Fruit fly (Drosophila melanogaster): ENCODE data around the gene CG9312.

Gene CG9312

dm6 chr3R:13782035-13782434 lies 16.5 kb downstream of the CG9312 start, which contains the start of gene Dip-B:
Dip-B (plus strand) TSS chr3R:13782288.
- peak; percentile 4 for TF ChIP-seq Mnt (GFP tag; optimal IDR thresholded peaks at IDR 0.05)
- peak; percentile 4 for TF ChIP-seq bab1 (GFP tag; optimal IDR thresholded peaks at IDR 0.05)
- peak; percentile 27 for TF ChIP-seq CG14711 (tag; optimal IDR thresholded peaks at IDR 0.05)
- TF ChIP-seq CG1620 (GFP tag; optimal IDR thresholded peaks at IDR 0.05) = no peak

DNA sequence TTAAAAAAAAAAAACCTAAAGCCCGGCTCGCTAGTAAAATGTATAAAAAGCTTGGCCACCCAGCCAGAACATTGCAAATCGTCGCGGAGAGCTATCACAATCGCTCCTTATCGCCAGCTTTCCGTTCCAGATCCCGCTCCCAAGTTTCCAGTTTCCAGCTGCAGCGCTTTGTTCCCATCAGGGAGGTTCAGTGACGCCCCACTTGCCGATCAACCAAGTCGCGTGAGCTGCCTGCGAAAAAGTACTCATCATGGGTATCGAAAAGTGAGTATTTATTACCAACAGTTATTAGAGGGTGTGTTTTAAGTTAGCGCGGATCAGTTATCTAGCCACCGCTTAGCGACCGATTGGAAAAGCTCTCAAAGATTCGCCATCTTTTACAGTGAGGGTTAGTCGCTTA lies 17.0 kb downstream of the CG9312 start:
- peak; percentile 7 for TF ChIP-seq Mnt (GFP tag; optimal IDR thresholded peaks at IDR 0.05)
- no peak for TF ChIP-seq CG14711 (tag; optimal IDR thresholded peaks at IDR 0.05)
- no peak for TF ChIP-seq Crg-1 (GFP tag; optimal IDR thresholded peaks at IDR 0.05)
- peak; percentile 28 for TF ChIP-seq CG12768 (GFP tag; optimal IDR thresholded peaks at IDR 0.05)
- TF ChIP-seq Hr96 (GFP tag; optimal IDR thresholded peaks at IDR 0.05) = peak; percentile 27
- TF ChIP-seq CG11617 (GFP tag; optimal IDR thresholded peaks at IDR 0.05) = no peak
- TF ChIP-seq ovo (GFP tag; optimal IDR thresholded peaks at IDR 0.05) = peak; percentile 34
- TF ChIP-seq CG33017 (tag; optimal IDR thresholded peaks at IDR 0.05) = peak; percentile 18
- TF ChIP-seq cic (GFP tag; optimal IDR thresholded peaks at IDR 0.05) = peak; percentile 38

dm6 chr3R:13783397-13783796 lies 17.8 kb downstream of the CG9312 start:
- TF ChIP-seq toe (GFP tag; optimal IDR thresholded peaks at IDR 0.05) (no peak), CG14711 (tag; optimal IDR thresholded peaks at IDR 0.05) (no peak), CG1620 (GFP tag; optimal IDR thresholded peaks at IDR 0.05) (no peak), CG12768 (GFP tag; optimal IDR thresholded peaks at IDR 0.05) (no peak), Clk (GFP tag; optimal IDR thresholded peaks at IDR 0.05) (no peak), CG5204 (GFP tag; optimal IDR thresholded peaks at IDR 0.05) (no peak), cnc (optimal IDR thresholded peaks at IDR 0.05) (no peak)

dm6 chr3R:13785895-13786294 lies 20.3 kb downstream of the CG9312 start:
- TF ChIP-seq cic (GFP tag; optimal IDR thresholded peaks at IDR 0.05) (no peak), kay (GFP tag; ENCODE audit: borderline replicate concordance) (no peak), CG7045 (GFP tag; optimal IDR thresholded peaks at IDR 0.05) (no peak), CG7101 (tag; optimal IDR thresholded peaks at IDR 0.05) (no peak), tj (GFP tag; optimal IDR thresholded peaks at IDR 0.05) (no peak), Mnt (GFP tag; optimal IDR thresholded peaks at IDR 0.05) (no peak), ovo (GFP tag; optimal IDR thresholded peaks at IDR 0.05) (no peak), CG33017 (tag; optimal IDR thresholded peaks at IDR 0.05) (no peak), CG1620 (GFP tag; optimal IDR thresholded peaks at IDR 0.05) (no peak), bab1 (GFP tag; optimal IDR thresholded peaks at IDR 0.05) (no peak), Clk (GFP tag; optimal IDR thresholded peaks at IDR 0.05) (no peak), CG5204 (GFP tag; optimal IDR thresholded peaks at IDR 0.05) (no peak), CG12768 (GFP tag; optimal IDR thresholded peaks at IDR 0.05) (no peak), cnc (optimal IDR thresholded peaks at IDR 0.05) (no peak), CG14711 (tag; optimal IDR thresholded peaks at IDR 0.05) (no peak), toe (GFP tag; optimal IDR thresholded peaks at IDR 0.05) (no peak), Crg-1 (GFP tag; optimal IDR thresholded peaks at IDR 0.05) (no peak)

dm6 chr3R:13788224-13788623 lies 22.7 kb downstream of the CG9312 start:
- TF ChIP-seq Hr96 (GFP tag; optimal IDR thresholded peaks at IDR 0.05) (no peak), cnc (optimal IDR thresholded peaks at IDR 0.05) (no peak), Clk (GFP tag; optimal IDR thresholded peaks at IDR 0.05) (no peak), CG1620 (GFP tag; optimal IDR thresholded peaks at IDR 0.05) (no peak), pad (GFP tag; optimal IDR thresholded peaks at IDR 0.05) (no peak), CG7101 (tag; optimal IDR thresholded peaks at IDR 0.05) (no peak), ovo (GFP tag; optimal IDR thresholded peaks at IDR 0.05) (no peak), CG33017 (tag; optimal IDR thresholded peaks at IDR 0.05) (no peak), Crg-1 (GFP tag; optimal IDR thresholded peaks at IDR 0.05) (no peak), CG12768 (GFP tag; optimal IDR thresholded peaks at IDR 0.05) (no peak), cic (GFP tag; optimal IDR thresholded peaks at IDR 0.05) (no peak)

dm6 chr3R:13788672-13789071 lies 23.1 kb downstream of the CG9312 start:
- TF ChIP-seq CG11617 (GFP tag; optimal IDR thresholded peaks at IDR 0.05) (no peak), cnc (optimal IDR thresholded peaks at IDR 0.05) (no peak), kay (GFP tag; ENCODE audit: borderline replicate concordance) (no peak), CG1620 (GFP tag; optimal IDR thresholded peaks at IDR 0.05) (no peak), CG7045 (GFP tag; optimal IDR thresholded peaks at IDR 0.05) (no peak), bab1 (GFP tag; optimal IDR thresholded peaks at IDR 0.05) (no peak), cic (GFP tag; optimal IDR thresholded peaks at IDR 0.05) (no peak), CG14711 (tag; optimal IDR thresholded peaks at IDR 0.05) (no peak), toe (GFP tag; optimal IDR thresholded peaks at IDR 0.05) (no peak), tj (GFP tag; optimal IDR thresholded peaks at IDR 0.05) (no peak), ovo (GFP tag; optimal IDR thresholded peaks at IDR 0.05) (no peak), CG33017 (tag; optimal IDR thresholded peaks at IDR 0.05) (no peak), pad (GFP tag; optimal IDR thresholded peaks at IDR 0.05) (no peak), Clk (GFP tag; optimal IDR thresholded peaks at IDR 0.05) (no peak)

DNA sequence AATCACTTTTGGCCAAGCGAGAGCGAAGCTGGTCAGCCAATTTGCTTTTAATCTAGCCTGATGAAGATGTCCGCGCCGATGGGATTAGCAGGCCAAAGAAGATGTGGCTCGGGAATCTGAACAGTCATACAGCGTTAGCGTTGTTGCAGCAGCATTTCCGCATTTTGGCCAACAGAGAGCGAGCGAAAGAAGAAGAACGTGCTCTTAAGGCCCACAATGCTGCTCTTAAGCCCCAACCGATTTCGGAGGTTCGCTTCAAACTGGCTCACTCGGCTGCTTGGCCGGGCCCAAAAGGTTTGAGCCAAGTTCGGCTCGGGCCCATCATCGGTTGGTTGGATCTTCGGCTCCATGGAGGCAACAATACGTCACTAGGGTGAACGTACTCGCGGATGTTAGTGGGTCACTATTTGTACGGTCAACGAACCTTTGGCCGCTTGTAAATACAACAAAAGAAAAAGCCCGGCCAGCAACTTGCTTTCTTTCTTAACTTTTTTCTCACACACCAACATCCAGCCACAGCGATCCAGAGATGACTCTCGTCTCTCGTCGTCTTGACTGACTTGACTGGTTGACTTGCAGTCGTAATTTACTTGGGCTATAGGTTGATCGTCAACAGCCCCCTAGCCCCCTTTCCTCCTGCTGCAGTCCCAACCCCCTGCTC lies 24.2 kb downstream of the CG9312 start:
- TF ChIP-seq ovo (GFP tag; optimal IDR thresholded peaks at IDR 0.05) (no peak), CG7101 (tag; optimal IDR thresholded peaks at IDR 0.05) (no peak), Hr96 (GFP tag; optimal IDR thresholded peaks at IDR 0.05) (no peak), toe (GFP tag; optimal IDR thresholded peaks at IDR 0.05) (no peak)

Measured in whole organism, adult.